Fruit fly (Drosophila melanogaster) whole organism, prepupa: ENCODE measurements around the gene Idh.

ENCODE experiments used
- Blimp-1 ChIP-seq: fragments of 200-800 bp; sonication (Bioruptor generic); optimal IDR thresholded peaks from 3 replicates; lab custom pipeline; 2017; ENCODE audit warnings: missing biosample characterization, missing genetic modification characterization, mild to moderate bottlenecking, moderate library complexity, missing genetic modification reagents
- CG10631 ChIP-seq: fragments of 200-800 bp; sonication (Bioruptor generic); optimal IDR thresholded peaks from 2 replicates; lab custom pipeline; 2016; ENCODE audit warnings: missing biosample characterization, missing genetic modification characterization
- CG10669 ChIP-seq: fragments of 200-800 bp; sonication (Bioruptor generic); optimal IDR thresholded peaks from 3 replicates; lab custom pipeline; 2018; ENCODE audit warnings: missing biosample characterization, mild to moderate bottlenecking, missing genetic modification characterization, moderate library complexity
- CG11294 ChIP-seq: fragments of 200-800 bp; sonication (Bioruptor generic); IDR thresholded peaks from 2 replicates; pipeline ENCODE4 v1.3.6; 2022; ENCODE audit warnings: missing biosample characterization, missing genetic modification characterization
- CG11902 ChIP-seq: fragments of 200-800 bp; sonication (Bioruptor generic); optimal IDR thresholded peaks from 3 replicates; lab custom pipeline; 2016; ENCODE audit warnings: missing biosample characterization, missing genetic modification characterization
- CG15336 ChIP-seq: fragments of 200-800 bp; sonication (Bioruptor generic); IDR thresholded peaks from 2 replicates; pipeline ENCODE4 v1.3.6; 2022; ENCODE audit warnings: missing biosample characterization, missing genetic modification characterization
- CG1621 ChIP-seq: fragments of 200-800 bp; sonication (Bioruptor generic); optimal IDR thresholded peaks from 3 replicates; lab custom pipeline; 2018; ENCODE audit warnings: missing biosample characterization, mild to moderate bottlenecking, missing genetic modification characterization
- CG16779 ChIP-seq: fragments of 200-800 bp; sonication (Bioruptor generic); optimal IDR thresholded peaks from 3 replicates; lab custom pipeline; 2017; ENCODE audit warnings: missing biosample characterization, mild to moderate bottlenecking, missing genetic modification characterization
- CG31627 ChIP-seq: fragments of 200-800 bp; sonication (Bioruptor generic); optimal IDR thresholded peaks from 3 replicates; lab custom pipeline; 2016; ENCODE audit warnings: missing biosample characterization, missing genetic modification characterization
- CG32006 ChIP-seq: fragments of 200-800 bp; sonication (Bioruptor generic); optimal IDR thresholded peaks from 3 replicates; lab custom pipeline; 2017; ENCODE audit warnings: missing biosample characterization, mild to moderate bottlenecking, missing genetic modification characterization
- CG34406 ChIP-seq: fragments of 200-800 bp; sonication (Bioruptor generic); optimal IDR thresholded peaks from 3 replicates; lab custom pipeline; 2016; ENCODE audit warnings: missing biosample characterization, missing genetic modification characterization
- CG3919 ChIP-seq: fragments of 200-800 bp; sonication (Bioruptor generic); optimal IDR thresholded peaks from 3 replicates; lab custom pipeline; 2016; ENCODE audit warnings: missing biosample characterization, missing genetic modification characterization
- CG4318 ChIP-seq: fragments of 200-800 bp; sonication (Bioruptor generic); optimal IDR thresholded peaks from 3 replicates; lab custom pipeline; 2017; ENCODE audit warnings: missing biosample characterization, mild to moderate bottlenecking, missing genetic modification characterization
- CG6163 ChIP-seq: fragments of 200-800 bp; sonication (Bioruptor generic); IDR thresholded peaks from 3 replicates; pipeline ENCODE4 v1.3.6; 2022; ENCODE audit warnings: missing biosample characterization, missing genetic modification characterization
- CG6276 ChIP-seq: fragments of 200-800 bp; sonication (Bioruptor generic); optimal IDR thresholded peaks from 2 replicates; lab custom pipeline; 2017; ENCODE audit warnings: missing biosample characterization, mild to moderate bottlenecking, missing genetic modification characterization
- CG6792 ChIP-seq: fragments of 200-800 bp; sonication (Bioruptor generic); optimal IDR thresholded peaks from 3 replicates; lab custom pipeline; 2016; ENCODE audit warnings: missing biosample characterization, missing genetic modification characterization
- CG6808 ChIP-seq: fragments of 200-800 bp; sonication (Bioruptor generic); optimal IDR thresholded peaks from 3 replicates; lab custom pipeline; 2017; ENCODE audit warnings: missing biosample characterization, missing genetic modification characterization, mild to moderate bottlenecking, moderate library complexity, missing genetic modification reagents
- CG6854 ChIP-seq: fragments of 200-800 bp; sonication (Bioruptor generic); optimal IDR thresholded peaks from 2 replicates; lab custom pipeline; 2017; ENCODE audit warnings: missing biosample characterization, mild to moderate bottlenecking, missing genetic modification characterization
- CG8319 ChIP-seq: fragments of 200-800 bp; sonication (Bioruptor generic); optimal IDR thresholded peaks from 3 replicates; lab custom pipeline; 2016; ENCODE audit warnings: missing biosample characterization, missing genetic modification characterization
- CG9139 ChIP-seq: fragments of 200-800 bp; sonication (Bioruptor generic); optimal IDR thresholded peaks from 3 replicates; lab custom pipeline; 2017; ENCODE audit warnings: missing biosample characterization, mild to moderate bottlenecking, missing genetic modification characterization
- Eip75B ChIP-seq: fragments of 200-800 bp; sonication (Bioruptor generic); optimal IDR thresholded peaks from 3 replicates; lab custom pipeline; 2016; ENCODE audit warnings: missing biosample characterization, missing genetic modification characterization
- Eip78C ChIP-seq: fragments of 200-800 bp; sonication (Bioruptor generic); peaks from one replicate; lab custom pipeline; 2016; ENCODE audit warnings: missing biosample characterization, missing genetic modification characterization
- Eip93F ChIP-seq: fragments of 200-800 bp; sonication (Bioruptor generic); optimal IDR thresholded peaks from 2 replicates; lab custom pipeline; 2016; ENCODE audit warnings: missing biosample characterization, mild to moderate bottlenecking, missing genetic modification characterization
- Ets21C ChIP-seq: fragments of 200-800 bp; sonication (Bioruptor generic); optimal IDR thresholded peaks from 3 replicates; lab custom pipeline; 2016; ENCODE audit warnings: missing biosample characterization, missing genetic modification characterization
- Ets96B ChIP-seq: fragments of 200-800 bp; optimal IDR thresholded peaks from 2 replicates; lab custom pipeline; 2019; ENCODE audit warnings: missing biosample characterization, mild to moderate bottlenecking, missing genetic modification characterization, moderate library complexity
- Gug ChIP-seq: fragments of 200-800 bp; sonication (Bioruptor generic); IDR thresholded peaks from 2 replicates; pipeline ENCODE4 v1.3.6; 2022; ENCODE audit warnings: missing biosample characterization, missing genetic modification characterization
- Hr38 ChIP-seq: sonication (Bioruptor generic); optimal IDR thresholded peaks from 2 replicates; lab custom pipeline; 2016; ENCODE audit warnings: missing biosample characterization, missing genetic modification characterization
- Hr39 ChIP-seq: fragments of 200-800 bp; sonication (Bioruptor generic); optimal IDR thresholded peaks from 2 replicates; lab custom pipeline; 2016; ENCODE audit warnings: missing biosample characterization, missing genetic modification characterization
- Hr4 ChIP-seq: fragments of 200-800 bp; sonication (Bioruptor generic); optimal IDR thresholded peaks from 3 replicates; lab custom pipeline; 2016; ENCODE audit warnings: missing biosample characterization, missing genetic modification characterization
- Met ChIP-seq: fragments of 200-800 bp; sonication (Bioruptor generic); optimal IDR thresholded peaks from 3 replicates; lab custom pipeline; 2016; ENCODE audit warnings: missing biosample characterization, missing genetic modification characterization
- OdsH ChIP-seq: fragments of 200-800 bp; sonication (Bioruptor generic); optimal IDR thresholded peaks from 3 replicates; lab custom pipeline; 2016; ENCODE audit warnings: missing biosample characterization, missing genetic modification characterization
- Sox102F ChIP-seq: fragments of 200-800 bp; sonication (Bioruptor generic); optimal IDR thresholded peaks from 2 replicates; lab custom pipeline; 2016; ENCODE audit warnings: missing biosample characterization, mild to moderate bottlenecking, missing genetic modification characterization
- Sox15 ChIP-seq: fragments of 200-800 bp; sonication (Bioruptor generic); optimal IDR thresholded peaks from 3 replicates; lab custom pipeline; 2016; ENCODE audit warnings: missing biosample characterization, missing genetic modification characterization
- achi ChIP-seq: fragments of 200-800 bp; sonication (Bioruptor generic); optimal IDR thresholded peaks from 3 replicates; lab custom pipeline; 2016; ENCODE audit warnings: missing biosample characterization, missing genetic modification characterization
- acj6 ChIP-seq: fragments of 200-800 bp; sonication (Bioruptor generic); optimal IDR thresholded peaks from 3 replicates; lab custom pipeline; 2016; ENCODE audit warnings: missing biosample characterization, missing genetic modification characterization
- cyc ChIP-seq: fragments of 200-800 bp; sonication (Bioruptor generic); optimal IDR thresholded peaks from 3 replicates; lab custom pipeline; 2016; ENCODE audit warnings: missing biosample characterization, missing genetic modification characterization
- dac ChIP-seq: fragments of 200-800 bp; sonication (Bioruptor generic); optimal IDR thresholded peaks from 2 replicates; lab custom pipeline; 2017; ENCODE audit warnings: missing biosample characterization, mild to moderate bottlenecking, missing genetic modification characterization
- eg ChIP-seq: fragments of 200-800 bp; sonication (Bioruptor generic); IDR thresholded peaks from 3 replicates; pipeline ENCODE4 v1.3.6; 2022; ENCODE audit warnings: missing biosample characterization, missing genetic modification characterization
- esn ChIP-seq: fragments of 200-800 bp; sonication (Bioruptor generic); optimal IDR thresholded peaks from 2 replicates; lab custom pipeline; 2016; ENCODE audit warnings: missing biosample characterization, mild to moderate bottlenecking, missing genetic modification characterization, moderate library complexity
- fd59A ChIP-seq: fragments of 200-800 bp; sonication (Bioruptor generic); optimal IDR thresholded peaks from 2 replicates; lab custom pipeline; 2017; ENCODE audit warnings: missing biosample characterization, mild to moderate bottlenecking, missing genetic modification characterization, missing genetic modification reagents
- fkh ChIP-seq: fragments of 200-800 bp; sonication (Bioruptor generic); optimal IDR thresholded peaks from 3 replicates; lab custom pipeline; 2017; ENCODE audit warnings: missing biosample characterization, mild to moderate bottlenecking, missing genetic modification characterization, moderate library complexity
- lz ChIP-seq: fragments of 200-800 bp; sonication (Bioruptor generic); optimal IDR thresholded peaks from 3 replicates; lab custom pipeline; 2016; ENCODE audit warnings: missing biosample characterization, missing genetic modification characterization
- net ChIP-seq: fragments of 200-800 bp; sonication (Bioruptor generic); optimal IDR thresholded peaks from 3 replicates; lab custom pipeline; 2016; ENCODE audit warnings: missing biosample characterization, missing genetic modification characterization
- spab ChIP-seq: fragments of 200-800 bp; sonication (Bioruptor generic); optimal IDR thresholded peaks from 2 replicates; lab custom pipeline; 2017; ENCODE audit warnings: missing biosample characterization, mild to moderate bottlenecking, missing genetic modification characterization, missing genetic modification reagents
- ss ChIP-seq, 2 experiments: fragments of 200-800 bp; sonication (Bioruptor generic); optimal IDR thresholded peaks; 2 replicates in 1 of 2; 3 replicates in 1 of 2; lab custom pipeline; 2017 to 2018; ENCODE audit warnings: mild to moderate bottlenecking in 2 of 2, missing biosample characterization in 2 of 2, missing genetic modification characterization in 2 of 2, moderate library complexity in 1 of 2
- svp ChIP-seq: fragments of 200-800 bp; sonication (Bioruptor generic); peaks from one replicate; lab custom pipeline; 2016; ENCODE audit warnings: missing biosample characterization, missing genetic modification characterization
- vri ChIP-seq: fragments of 200-800 bp; sonication (Bioruptor generic); optimal IDR thresholded peaks from 3 replicates; lab custom pipeline; 2016; ENCODE audit warnings: missing biosample characterization, mild to moderate bottlenecking, missing genetic modification characterization

Idh gene

DNA sequence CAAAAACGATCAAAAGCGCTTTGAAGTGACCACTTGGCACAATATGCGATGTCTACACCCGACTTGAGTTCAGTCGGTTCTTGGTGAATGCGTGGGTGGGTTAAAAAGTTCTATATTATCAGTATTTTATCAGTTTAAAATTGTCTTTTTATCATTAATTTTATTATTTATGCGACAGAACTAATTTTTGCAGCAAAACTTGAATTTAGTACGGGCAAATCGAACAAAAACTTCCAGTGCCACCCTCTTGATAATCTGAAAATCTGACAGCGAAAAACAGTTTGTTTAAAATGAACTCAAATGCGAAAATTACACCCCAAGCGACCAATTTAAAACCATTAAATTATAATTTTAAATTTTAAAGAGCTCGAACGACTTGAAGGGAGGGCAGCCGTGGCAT, 10.2 kb upstream of the Idh start (continued):
- TF ChIP-seq Sox15 (no peak), Hr39 (GFP tag; lab: Kevin White, UChicago) (peak; percentile 58), fd59A (no peak), Eip78C (peak; percentile 80), CG6808 (no peak), CG10631 (no peak), CG34406 (no peak), CG11294 (GFP tag; lab: Robert Waterston, UW) (no peak), CG10669 (no peak), CG16779 (tag; lab: Kevin White, UChicago) (no peak), Ets21C (peak; percentile 54), CG3919 (GFP tag; lab: Kevin White, UChicago) (peak; percentile 4), lz (GFP tag; lab: Kevin White, UChicago) (peak; percentile 57), vri (GFP tag; lab: Kevin White, UChicago) (peak; percentile 58)

DNA sequence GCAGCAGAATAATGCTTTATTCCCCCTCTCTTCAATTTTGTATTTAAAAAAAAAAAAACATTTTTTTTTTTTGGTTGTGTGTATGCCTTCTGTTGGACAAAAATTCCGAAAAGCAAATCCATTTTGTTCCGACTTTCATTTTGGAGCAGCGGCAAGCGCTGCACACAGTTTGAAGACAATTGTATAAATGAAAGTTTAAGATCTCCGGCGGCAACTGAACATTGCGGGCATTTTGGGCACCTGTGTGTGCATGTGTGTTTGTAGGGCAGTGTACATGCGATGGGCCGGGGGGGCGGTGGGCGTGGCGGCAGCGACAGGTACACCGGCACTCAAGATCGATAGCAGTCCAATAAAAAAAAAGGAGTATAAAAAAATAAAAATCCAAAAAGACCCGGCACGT, 8.8 kb upstream of the Idh start:
- TF ChIP-seq Eip78C, result peak; percentile 8
- TF ChIP-seq Blimp-1 (GFP tag; lab: Kevin White, UChicago), result peak; percentile 79
- TF ChIP-seq CG6854 (GFP tag; lab: Kevin White, UChicago), result peak; percentile 18
- no peak for TF ChIP-seq CG6792
- no peak for TF ChIP-seq Eip75B (GFP tag; lab: Kevin White, UChicago)
- TF ChIP-seq fkh, result no peak
- peak; percentile 50 for TF ChIP-seq svp (GFP tag; lab: Kevin White, UChicago)
- no peak for TF ChIP-seq CG9139
- no peak for TF ChIP-seq CG11294 (GFP tag; lab: Robert Waterston, UW)
- TF ChIP-seq Sox102F (GFP tag; lab: Kevin White, UChicago), result peak; percentile 0

DNA sequence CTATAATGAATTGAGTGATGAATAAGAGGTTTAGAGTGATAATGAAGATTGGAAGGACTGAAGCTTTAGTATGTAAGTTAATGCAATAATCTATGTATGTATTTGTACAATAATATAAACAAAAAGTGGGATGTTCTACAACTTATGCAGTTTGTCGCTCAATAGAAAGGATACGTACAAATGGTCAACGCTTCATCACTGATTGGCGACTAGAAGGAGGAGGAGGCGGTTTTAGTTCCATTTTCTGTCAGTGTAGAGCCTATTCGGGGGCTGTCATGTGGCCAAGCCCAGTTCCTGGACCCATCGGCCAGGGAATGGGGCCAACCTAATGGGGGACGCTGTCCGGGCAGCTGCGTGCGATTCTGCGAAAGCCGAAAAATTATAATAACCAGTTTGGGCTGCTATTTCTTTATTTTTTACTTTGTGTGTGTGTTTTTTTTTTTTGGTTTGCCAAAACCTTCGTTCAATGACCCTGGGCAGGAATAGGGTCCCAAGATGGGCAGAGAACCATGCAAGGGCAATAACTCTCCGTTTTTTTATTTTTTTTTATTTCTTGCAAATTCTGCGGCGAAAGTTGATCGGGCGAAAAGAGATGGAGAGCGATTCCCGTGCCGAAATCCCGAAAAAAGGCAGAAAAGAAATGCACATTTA, 8.1 kb upstream of the Idh start:
- TF ChIP-seq CG16779 (tag; lab: Kevin White, UChicago) (no peak), net (GFP tag; lab: Kevin White, UChicago) (no peak), Ets96B (no peak), CG8319 (GFP tag; lab: Kevin White, UChicago) (no peak), achi (GFP tag; lab: Kevin White, UChicago) (no peak), cyc (GFP tag; lab: Kevin White, UChicago) (peak; percentile 77), Hr38 (GFP tag; lab: Kevin White, UChicago) (no peak), CG34406 (no peak), Met (GFP tag; lab: Kevin White, UChicago) (peak; percentile 84), Eip78C (peak; percentile 60), CG15336 (GFP tag; lab: Robert Waterston, UW) (no peak), CG11294 (GFP tag; lab: Robert Waterston, UW) (no peak), CG3919 (GFP tag; lab: Kevin White, UChicago) (peak; percentile 42), CG6808 (no peak), eg (no peak), fkh (no peak), OdsH (GFP tag; lab: Kevin White, UChicago) (no peak), Hr4 (no peak), spab (GFP tag; lab: Kevin White, UChicago) (no peak), dac (GFP tag; lab: Kevin White, UChicago) (no peak), vri (GFP tag; lab: Kevin White, UChicago) (peak; percentile 42), fd59A (no peak), CG32006 (GFP tag; lab: Kevin White, UChicago) (peak; percentile 11), Eip93F (GFP tag; lab: Kevin White, UChicago) (peak; percentile 2), CG31627 (GFP tag; lab: Kevin White, UChicago) (peak; percentile 78), ss (GFP tag; optimal IDR thresholded peaks at IDR 0.05; lab: Kevin White, UChicago) (no peak), CG6854 (GFP tag; lab: Kevin White, UChicago) (peak; percentile 4), Gug (GFP tag; lab: Robert Waterston, UW) (no peak), CG6163 (GFP tag; lab: Robert Waterston, UW) (peak; percentile 54; the same call in 1 of the 3 replicates), esn (GFP tag; lab: Kevin White, UChicago) (peak; percentile 76), Ets21C (peak; percentile 48), Hr39 (GFP tag; lab: Kevin White, UChicago) (peak; percentile 75), CG11902 (GFP tag; lab: Kevin White, UChicago) (peak; percentile 44), CG6792 (peak; percentile 22), CG6276 (no peak), CG1621 (tag; lab: Kevin White, UChicago) (no peak), CG4318 (GFP tag; lab: Kevin White, UChicago) (no peak), acj6 (GFP tag; lab: Kevin White, UChicago) (peak; percentile 35)
